Fruit fly (Drosophila melanogaster) S2 (cell line): Measurements from ENCODE around the gene Jon66Cii.

Source experiments
- CG8478 ChIP-seq: fragments of >200 bp; optimal IDR thresholded peaks from 2 replicates; lab custom pipeline; 2018
- CTCF ChIP-seq, 2 experiments: fragments of >200 bp; optimal IDR thresholded peaks; 2 replicates each; lab custom pipeline; 2018

- TF ChIP-seq CG8478 (lab: Kevin White, UChicago), result no peak
- no peak for TF ChIP-seq CTCF (optimal IDR thresholded peaks at IDR 0.05; lab: Kevin White, UChicago)
These were observed 5.5 kb upstream of the Jon66Cii start for dm6 chr3L:8398763-8399445.
